Worm (Caenorhabditis elegans) whole organism, late embryonic: ENCODE measurements around the gene ZC374.2.

Experiments used
- ceh-34 ChIP-seq: sonication (generic microtip); optimal IDR thresholded peaks from 2 replicates; lab custom pipeline; 2016; ENCODE audit warnings: mild to moderate bottlenecking, missing genetic modification characterization, missing compliant biosample characterization
- nhr-11 ChIP-seq: fragments of 150-350 bp; optimal IDR thresholded peaks from 2 replicates; lab custom pipeline; 2014; ENCODE audit warnings: missing biosample characterization, missing genetic modification characterization
- sox-4 ChIP-seq: sonication (generic microtip); optimal IDR thresholded peaks from 2 replicates; lab custom pipeline; 2017; ENCODE audit warnings: mild to moderate bottlenecking, missing genetic modification characterization, inconsistent platforms, missing compliant biosample characterization

ce11 chrX:10058332-10058731 lies 11.1 kb upstream of the ZC374.2 start, which contains the start of gene ZC373.2:
- TF ChIP-seq ceh-34 (no peak), sox-4 (tag; lab: Kevin White, UChicago) (no peak), nhr-11 (tag; lab: Kevin White, UChicago) (no peak)
